Fruit fly (Drosophila melanogaster) ovary, adult (tissue): ENCODE data around the gene CG14937.

Experiments used
- CG17801 ChIP-seq: fragments of 200-800 bp; optimal IDR thresholded peaks from 2 replicates; lab custom pipeline; 2019; ENCODE audit warnings: missing biosample characterization, mild to moderate bottlenecking, missing genetic modification characterization, moderate library complexity; ENCODE audit not compliant: partially characterized antibody

CG14937 gene

DNA sequence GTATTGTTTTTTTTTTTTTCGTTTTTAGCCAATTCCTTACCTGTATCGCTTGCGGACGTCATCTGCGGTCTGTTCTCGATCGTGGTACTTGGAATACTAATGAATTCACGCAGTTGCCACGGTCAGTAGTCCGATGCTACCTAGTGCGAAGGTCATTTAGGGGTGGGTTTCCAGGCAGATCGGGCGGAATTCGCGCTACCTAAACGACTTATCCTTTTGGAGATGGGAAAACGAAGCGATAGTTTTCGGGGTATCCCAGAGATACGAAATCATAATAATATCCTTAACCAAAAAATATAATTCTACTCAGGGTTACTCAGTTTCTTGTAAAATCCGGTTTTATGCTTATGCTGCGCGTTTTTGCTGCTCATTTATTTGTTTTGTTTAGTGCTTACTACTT lies at the start of gene CG14937:
TSS of gene CG14937 (minus strand) at position 101 of the 400 bp plus-strand sequence.
- TF ChIP-seq CG17801 (GFP tag; lab: Kevin White, UChicago), result no peak

DNA sequence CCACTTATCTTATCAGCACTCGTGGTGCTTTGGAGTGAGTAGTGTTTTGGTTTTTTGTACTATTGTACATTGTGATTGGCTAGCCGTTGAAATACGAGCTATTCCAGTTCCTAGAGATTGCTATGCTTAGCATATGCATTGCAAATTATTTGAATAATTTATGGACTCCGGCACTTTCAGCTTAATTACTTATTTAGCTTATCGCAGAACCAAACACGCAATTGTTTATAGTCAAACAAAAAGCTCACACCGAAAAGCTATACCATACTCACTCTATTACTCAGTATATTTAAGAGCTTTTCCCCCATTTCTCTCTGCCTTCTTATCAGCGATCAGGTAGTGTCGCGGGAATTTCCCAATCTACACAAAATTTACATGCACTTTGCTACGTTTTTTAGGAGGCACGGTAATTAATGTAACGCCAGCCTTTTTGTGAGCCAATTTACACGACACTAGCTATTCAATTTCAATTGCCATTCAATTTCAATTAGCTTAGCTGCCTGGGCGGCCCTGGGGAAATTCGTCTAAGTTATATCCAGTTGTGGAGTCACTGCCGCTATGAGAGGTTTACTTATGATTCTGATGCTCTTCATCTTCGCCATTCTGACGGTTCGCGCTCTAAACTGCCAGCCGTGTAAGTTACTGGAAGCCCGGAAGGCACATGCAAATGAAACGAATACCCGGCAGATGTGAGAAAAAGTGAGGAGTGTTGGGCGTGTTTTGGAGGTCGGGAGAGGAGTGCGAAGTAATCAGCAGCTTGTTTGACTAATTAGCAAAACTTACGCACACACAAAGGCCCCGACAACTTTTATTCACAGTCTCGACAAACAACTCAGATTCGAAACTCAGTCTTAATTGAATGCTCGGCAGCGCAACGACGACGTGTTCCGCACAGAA lies 48.7 kb upstream of the CG14937 start, which contains the start of the genes CG44008, CG14933, CG46426 and CG42486:
TSS of gene CG44008 (minus strand) at position 155 of the 897 bp plus-strand sequence.
TSS of gene CG14933 (plus strand) at position 538 of the 897 bp plus-strand sequence.
TSS of gene CG46426 (plus strand) at position 538 of the 897 bp plus-strand sequence.
TSS of gene CG42486 (plus strand) at position 847 of the 897 bp plus-strand sequence.
- TF ChIP-seq CG17801 (GFP tag; lab: Kevin White, UChicago), result no peak

DNA sequence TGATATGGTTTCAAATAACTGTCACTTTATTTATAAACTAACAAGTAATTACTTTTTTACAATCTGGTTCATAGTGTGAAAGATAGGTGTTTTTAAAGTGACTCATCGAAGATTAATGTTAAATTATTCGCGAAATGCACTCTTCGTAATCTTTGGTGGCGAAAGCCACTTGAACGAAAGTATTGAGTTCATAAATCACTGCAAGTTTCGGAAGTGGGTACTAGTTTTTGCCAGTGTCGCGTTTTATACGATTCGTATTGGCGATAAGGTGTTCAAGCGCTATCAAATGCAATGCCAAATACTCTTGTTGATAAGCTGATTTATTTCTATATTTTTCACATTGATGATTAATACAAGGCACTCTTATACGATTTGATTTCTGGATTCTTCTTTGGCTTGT lies 47.7 kb upstream of the CG14937 start:
- no peak for TF ChIP-seq CG17801 (GFP tag; lab: Kevin White, UChicago)

DNA sequence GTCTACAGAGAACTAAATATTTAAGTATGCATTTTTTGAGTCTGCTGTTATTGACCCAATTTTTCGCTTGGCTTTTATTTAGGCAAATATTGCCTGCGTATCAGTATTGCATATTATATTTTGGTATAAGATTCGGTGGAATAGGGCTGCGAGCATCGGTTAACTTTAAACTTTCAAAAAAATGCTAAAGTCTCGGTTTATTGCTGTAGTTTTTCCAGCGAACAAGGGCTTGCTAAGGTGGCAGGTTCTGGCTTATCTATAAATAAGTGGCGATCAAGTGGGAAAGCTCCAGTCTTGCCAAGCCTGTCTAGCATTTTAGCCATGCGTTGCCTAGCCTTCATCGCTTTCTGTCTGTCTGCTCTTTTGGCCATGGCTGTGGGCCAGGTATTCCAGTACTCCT lies 46.5 kb upstream of the CG14937 start, which contains the start of gene CG31704:
TSS of gene CG31704 (plus strand) at position 301 of the 400 bp plus-strand sequence.
- TF ChIP-seq CG17801 (GFP tag; lab: Kevin White, UChicago), result no peak

DNA sequence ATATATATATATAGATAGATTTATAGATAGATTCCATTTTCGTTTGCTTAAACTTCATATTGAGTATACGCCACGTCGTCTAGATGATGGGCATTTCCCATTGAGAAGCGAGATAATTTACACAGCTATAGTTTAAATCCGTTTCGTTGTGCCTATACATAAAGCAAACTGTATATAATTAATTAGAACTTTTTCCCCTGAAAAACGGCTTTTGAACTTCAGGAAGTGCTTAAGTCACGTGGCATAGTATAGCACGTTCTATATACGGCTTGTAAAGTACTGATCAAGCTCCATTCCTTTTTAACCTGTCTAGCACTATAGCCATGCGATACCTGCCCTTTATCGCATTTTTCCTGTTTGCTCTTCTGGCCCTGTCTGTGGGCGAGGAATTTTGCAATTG lies 45.7 kb upstream of the CG14937 start, which contains the start of gene Sfp33A3:
TSS of gene Sfp33A3 (plus strand) at position 301 of the 400 bp plus-strand sequence.
- TF ChIP-seq CG17801 (GFP tag; lab: Kevin White, UChicago), result no peak

DNA sequence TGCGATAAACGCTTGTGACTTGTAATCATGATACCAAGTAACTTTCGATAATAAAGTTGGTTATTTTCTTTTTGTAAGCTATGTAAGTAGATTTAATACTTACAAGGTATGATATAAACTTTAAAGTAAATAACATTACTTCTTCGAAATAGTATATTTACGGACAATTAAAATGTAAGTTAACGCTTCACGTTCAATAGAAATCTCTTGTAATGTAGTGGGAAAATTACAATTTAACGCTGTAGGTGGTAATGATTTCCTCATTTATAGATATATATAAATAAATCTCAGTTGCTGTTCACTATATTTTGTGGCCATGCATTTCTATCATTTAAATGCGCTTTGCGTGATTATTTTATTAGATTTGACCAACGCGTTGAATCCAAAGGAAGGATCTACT lies 43.5 kb upstream of the CG14937 start, which contains the start of gene Sfp33A2:
TSS of gene Sfp33A2 (plus strand) at position 301 of the 400 bp plus-strand sequence.
- TF ChIP-seq CG17801 (GFP tag; lab: Kevin White, UChicago), result no peak

DNA sequence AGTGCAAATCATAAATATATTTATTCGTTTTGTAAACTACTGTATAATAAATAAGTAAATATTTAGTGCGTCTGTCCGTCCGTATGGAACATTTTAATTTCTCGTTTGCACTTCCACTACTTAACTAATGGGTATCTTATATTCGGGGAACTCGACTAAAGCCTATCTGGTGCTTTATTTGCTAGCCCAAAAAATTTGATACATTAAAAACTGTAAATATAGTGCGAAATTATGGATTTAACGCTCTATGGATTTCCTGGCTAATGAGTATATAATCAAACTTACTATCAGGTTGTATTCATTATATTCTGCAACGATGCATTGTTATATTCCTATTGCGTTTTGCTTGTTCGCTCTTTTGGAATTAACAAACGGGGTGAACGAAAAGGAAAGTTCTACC lies 43.1 kb upstream of the CG14937 start, which contains the start of gene Sfp33A4:
TSS of gene Sfp33A4 (plus strand) at position 301 of the 400 bp plus-strand sequence.
- no peak for TF ChIP-seq CG17801 (GFP tag; lab: Kevin White, UChicago)

DNA sequence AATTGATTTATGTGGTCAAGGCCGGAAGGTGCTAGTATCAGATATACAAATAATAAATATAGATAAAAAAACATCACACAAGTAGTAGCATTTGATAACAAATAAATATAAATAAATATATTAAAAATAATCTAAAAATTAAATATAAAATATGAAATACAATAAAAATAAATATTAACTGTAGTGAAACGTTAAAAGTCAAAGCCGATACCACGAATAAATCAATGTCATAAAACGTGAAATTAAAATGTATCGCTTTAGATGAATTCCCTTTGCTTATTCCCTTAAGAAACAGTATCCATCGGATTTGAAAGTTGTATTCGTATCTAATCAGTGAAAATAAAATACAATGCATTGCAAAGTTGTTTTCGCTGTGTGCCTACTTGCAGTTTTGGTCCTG lies 40.4 kb upstream of the CG14937 start, which contains the start of gene CG45012:
TSS of gene CG45012 (plus strand) at position 301 of the 400 bp plus-strand sequence.
- no peak for TF ChIP-seq CG17801 (GFP tag; lab: Kevin White, UChicago)

DNA sequence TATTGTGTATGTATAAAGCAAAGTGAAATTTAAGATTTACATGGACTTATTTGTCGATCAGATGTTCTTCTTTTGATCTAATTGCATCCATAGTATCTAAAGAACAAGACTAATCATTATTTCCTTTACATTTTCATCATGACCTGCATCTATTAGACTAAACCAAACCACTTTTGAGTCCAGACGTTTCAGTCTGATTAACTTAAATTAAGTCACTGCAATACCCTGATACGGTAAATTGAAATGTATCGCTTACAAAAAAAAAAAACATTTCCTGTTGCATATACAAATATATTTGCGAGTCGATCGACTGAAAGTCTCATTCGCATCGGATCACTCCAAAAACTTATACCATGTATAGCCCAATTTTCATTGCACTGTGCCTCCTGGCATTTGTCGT lies 39.9 kb upstream of the CG14937 start, which contains the start of gene CG45011:
TSS of gene CG45011 (plus strand) at position 301 of the 400 bp plus-strand sequence.
- TF ChIP-seq CG17801 (GFP tag; lab: Kevin White, UChicago), result no peak

DNA sequence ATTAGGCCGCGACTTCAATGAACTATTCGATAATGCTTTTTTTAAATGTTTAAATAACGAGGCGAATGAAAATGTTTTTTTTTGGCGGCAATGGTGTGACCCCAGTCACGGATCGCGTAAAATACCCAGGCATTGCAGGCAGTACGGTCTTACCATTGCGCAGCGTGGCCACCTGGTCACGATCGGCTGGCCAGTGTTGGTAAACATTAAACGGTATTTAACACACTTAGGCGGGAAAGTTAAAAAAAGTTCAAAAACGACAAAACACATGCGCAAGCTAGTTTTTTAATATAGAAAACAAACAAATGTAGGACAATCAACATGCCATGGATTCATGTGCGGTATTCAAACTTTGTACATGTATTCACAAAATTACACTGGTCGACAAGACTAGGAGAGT lies 35.4 kb upstream of the CG14937 start, which contains the start of gene esc:
TSS of gene esc (minus strand) at position 129 of the 400 bp plus-strand sequence.
- TF ChIP-seq CG17801 (GFP tag; lab: Kevin White, UChicago), result no peak

DNA sequence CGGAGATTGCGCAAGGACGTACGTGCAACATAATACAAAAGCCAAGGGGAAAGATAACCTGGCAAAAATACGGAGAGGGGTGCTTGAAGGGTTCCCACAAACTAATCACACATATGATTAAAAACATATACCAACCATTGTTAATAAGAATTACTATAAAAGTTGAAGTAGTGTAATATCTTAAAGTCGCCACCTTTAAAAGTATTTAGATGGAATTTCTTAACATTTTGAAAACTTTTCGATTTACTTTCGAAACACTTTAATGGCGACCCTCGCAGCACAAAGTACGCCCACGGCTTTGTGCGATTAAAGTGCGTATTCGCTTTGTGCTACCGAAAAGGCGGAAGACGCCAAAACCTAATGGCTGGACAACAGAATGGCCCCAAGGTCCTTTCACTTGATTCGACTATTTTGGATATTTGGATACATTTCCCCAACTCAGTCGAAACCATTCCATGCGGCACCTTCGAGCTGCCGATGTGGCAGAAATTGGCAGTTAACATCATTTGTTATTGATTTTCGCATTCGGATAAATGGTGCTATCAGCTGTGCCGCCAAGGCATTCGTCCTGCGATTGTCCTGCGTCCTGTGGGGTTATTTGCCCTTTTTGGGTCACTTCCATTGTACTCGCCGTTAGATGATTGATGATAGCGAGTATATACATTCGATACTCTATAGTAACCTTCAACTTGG lies 29.7 kb upstream of the CG14937 start:
- TF ChIP-seq CG17801 (GFP tag; lab: Kevin White, UChicago), result no peak

DNA sequence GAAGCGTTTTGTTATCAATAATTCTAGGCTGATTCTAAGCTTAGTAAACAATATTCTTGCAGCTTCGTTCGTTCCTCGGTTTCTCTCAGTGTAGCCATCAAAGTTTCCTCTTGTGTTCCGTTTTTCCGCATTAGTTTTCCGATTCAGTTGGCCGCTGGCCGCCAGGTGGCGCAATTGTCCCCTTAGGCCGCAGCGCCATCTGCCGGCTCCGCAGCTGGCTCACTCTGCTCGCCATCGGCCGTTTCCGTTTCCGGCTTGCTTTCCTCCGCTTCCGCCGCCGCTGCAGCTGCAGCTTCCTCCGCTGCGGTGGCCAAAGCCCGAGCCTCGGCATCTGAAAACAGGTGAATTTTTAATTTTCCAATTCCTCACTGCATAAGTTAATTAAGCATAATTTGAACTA lies 22.5 kb upstream of the CG14937 start:
- TF ChIP-seq CG17801 (GFP tag; lab: Kevin White, UChicago), result no peak

DNA sequence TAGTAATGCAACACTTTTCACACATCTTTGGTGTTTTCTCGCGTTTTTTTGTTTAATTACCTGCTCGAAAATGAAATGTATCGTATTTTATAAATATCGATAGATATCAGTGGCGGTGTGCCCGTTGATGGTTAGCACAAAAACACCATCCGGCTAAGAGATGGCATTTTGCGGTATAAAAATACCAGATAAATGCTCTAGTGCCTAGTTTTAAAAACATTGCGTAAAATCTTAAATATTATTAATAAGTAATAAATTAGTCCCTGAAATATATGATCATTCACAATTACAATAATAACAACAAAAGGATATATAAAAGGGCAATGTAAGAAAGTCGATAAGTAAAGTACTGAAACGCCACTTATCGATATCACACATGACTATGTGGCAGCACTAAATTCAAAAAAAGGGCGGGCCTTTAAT lies 19.8 kb upstream of the CG14937 start, which contains the start of gene CycY:
TSS of gene CycY (minus strand) at position 116 of the 423 bp plus-strand sequence.
- no peak for TF ChIP-seq CG17801 (GFP tag; lab: Kevin White, UChicago)
